Worm (Caenorhabditis elegans) whole organism, midembryonic: ENCODE results near the gene C18H7.6.

Source experiments
- T22C8.4 ChIP-seq: fragments of 200-800 bp; sonication (Bioruptor generic); IDR thresholded peaks from 2 replicates; pipeline ENCODE4 v1.3.6; 2022; ENCODE audit warnings: missing genetic modification characterization, missing compliant biosample characterization
- cog-1 ChIP-seq: sonication (generic microtip); optimal IDR thresholded peaks from 2 replicates; lab custom pipeline; 2016; ENCODE audit warnings: missing genetic modification characterization, missing compliant biosample characterization
- flt-1 ChIP-seq: fragments of 200-800 bp; sonication (Bioruptor generic); IDR thresholded peaks from 2 replicates; pipeline ENCODE4 v1.3.6; 2022; ENCODE audit warnings: missing genetic modification characterization, missing compliant biosample characterization
- klf-2 ChIP-seq: fragments of 200-800 bp; sonication (Bioruptor generic); conservative IDR thresholded peaks from 2 replicates; pipeline ENCODE4 v1.3.6; 2022; ENCODE audit warnings: missing genetic modification reagents, missing genetic modification characterization, missing compliant biosample characterization
- med-1 ChIP-seq: sonication (generic microtip); optimal IDR thresholded peaks from 2 replicates; lab custom pipeline; 2017; ENCODE audit warnings: missing genetic modification characterization, mild to moderate bottlenecking, missing compliant biosample characterization, antibody characterized with exemption, missing genetic modification reagents; ENCODE audit not compliant: insufficient read depth
- ref-1 ChIP-seq: fragments of 200-800 bp; sonication (Bioruptor generic); conservative IDR thresholded peaks from 2 replicates; pipeline ENCODE4 v1.3.6; 2022; ENCODE audit warnings: missing genetic modification reagents, missing genetic modification characterization, missing compliant biosample characterization
- tab-1 ChIP-seq: fragments of 200-800 bp; sonication (Bioruptor generic); IDR thresholded peaks from 2 replicates; pipeline ENCODE4 v1.3.6; 2022; ENCODE audit warnings: missing genetic modification characterization, missing compliant biosample characterization
- ztf-23 ChIP-seq: fragments of 200-800 bp; sonication (Bioruptor generic); IDR thresholded peaks from 2 replicates; pipeline ENCODE4 v1.3.6; 2022; ENCODE audit warnings: missing genetic modification reagents, missing genetic modification characterization, missing compliant biosample characterization
- ztf-29 ChIP-seq: fragments of 200-800 bp; sonication (Bioruptor generic); IDR thresholded peaks from 2 replicates; pipeline ENCODE4 v1.3.6; 2022; ENCODE audit warnings: missing genetic modification reagents, missing genetic modification characterization, missing compliant biosample characterization

C18H7.6 gene

ce11 chrIV:619766-620165 is 27.5 kb upstream of the C18H7.6 start:
- TF ChIP-seq cog-1 = no peak
- no peak for TF ChIP-seq ref-1 (GFP tag; lab: Robert Waterston, UW)
- no peak for TF ChIP-seq flt-1 (GFP tag; lab: Robert Waterston, UW)
- no peak for TF ChIP-seq ztf-29 (GFP tag; lab: Robert Waterston, UW)
- no peak for TF ChIP-seq tab-1
- no peak for TF ChIP-seq T22C8.4 (GFP tag; lab: Robert Waterston, UW)
- no peak for TF ChIP-seq ztf-23 (GFP tag; lab: Robert Waterston, UW)
- no peak for TF ChIP-seq med-1 (GFP tag; lab: Kevin White, UChicago)
- no peak for TF ChIP-seq klf-2 (GFP tag; lab: Robert Waterston, UW)

- TF ChIP-seq ref-1 (GFP tag; lab: Robert Waterston, UW) (no peak), ztf-23 (GFP tag; lab: Robert Waterston, UW) (no peak), T22C8.4 (GFP tag; lab: Robert Waterston, UW) (no peak), flt-1 (GFP tag; lab: Robert Waterston, UW) (no peak), cog-1 (no peak), tab-1 (no peak), klf-2 (GFP tag; lab: Robert Waterston, UW) (no peak), ztf-29 (GFP tag; lab: Robert Waterston, UW) (no peak), med-1 (GFP tag; lab: Kevin White, UChicago) (no peak)
Observed at ce11 chrIV:615244-615643, 23.0 kb upstream of the C18H7.6 start, which contains the start of gene C18H7.1. TSS of gene C18H7.1 (plus strand) at chrIV:615544.

- TF ChIP-seq flt-1 (GFP tag; lab: Robert Waterston, UW) = no peak
- TF ChIP-seq cog-1 = no peak
- no peak for TF ChIP-seq tab-1
- no peak for TF ChIP-seq ztf-29 (GFP tag; lab: Robert Waterston, UW)
- TF ChIP-seq ztf-23 (GFP tag; lab: Robert Waterston, UW) = no peak
- TF ChIP-seq ref-1 (GFP tag; lab: Robert Waterston, UW) = no peak
- no peak for TF ChIP-seq klf-2 (GFP tag; lab: Robert Waterston, UW)
- TF ChIP-seq T22C8.4 (GFP tag; lab: Robert Waterston, UW) = no peak
- TF ChIP-seq med-1 (GFP tag; lab: Kevin White, UChicago) = no peak
Observed at ce11 chrIV:613155-613554, 20.9 kb upstream of the C18H7.6 start.

DNA sequence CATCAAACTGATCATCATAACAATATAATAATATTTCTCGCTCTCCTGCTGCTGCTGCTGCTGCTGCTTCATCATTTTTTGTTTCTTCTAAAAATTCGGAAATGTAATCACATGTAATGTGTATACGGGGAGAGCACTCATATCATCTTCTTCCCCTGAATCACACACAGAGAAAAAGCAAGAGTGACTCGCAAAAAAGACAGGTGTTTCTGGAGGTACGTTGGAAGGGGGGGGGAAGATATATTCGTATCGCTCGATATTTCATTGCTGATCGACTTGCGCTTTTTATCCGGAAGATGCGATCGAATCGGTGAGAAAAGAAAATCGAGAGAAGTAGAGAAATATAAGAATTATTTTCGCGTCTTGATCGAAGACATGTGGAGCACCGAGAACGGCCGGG is 15.3 kb upstream of the C18H7.6 start:
- TF ChIP-seq flt-1 (GFP tag; lab: Robert Waterston, UW) (no peak), med-1 (GFP tag; lab: Kevin White, UChicago) (no peak)

- TF ChIP-seq klf-2 (GFP tag; lab: Robert Waterston, UW) (no peak), ztf-23 (GFP tag; lab: Robert Waterston, UW) (no peak), flt-1 (GFP tag; lab: Robert Waterston, UW) (no peak), med-1 (GFP tag; lab: Kevin White, UChicago) (no peak), T22C8.4 (GFP tag; lab: Robert Waterston, UW) (no peak), cog-1 (no peak), tab-1 (no peak), ztf-29 (GFP tag; lab: Robert Waterston, UW) (no peak), ref-1 (GFP tag; lab: Robert Waterston, UW) (no peak)
Observed at ce11 chrIV:606055-606454, 13.8 kb upstream of the C18H7.6 start, which contains the start of gene inx-18. TSS of gene inx-18 (plus strand) at chrIV:606355.

DNA sequence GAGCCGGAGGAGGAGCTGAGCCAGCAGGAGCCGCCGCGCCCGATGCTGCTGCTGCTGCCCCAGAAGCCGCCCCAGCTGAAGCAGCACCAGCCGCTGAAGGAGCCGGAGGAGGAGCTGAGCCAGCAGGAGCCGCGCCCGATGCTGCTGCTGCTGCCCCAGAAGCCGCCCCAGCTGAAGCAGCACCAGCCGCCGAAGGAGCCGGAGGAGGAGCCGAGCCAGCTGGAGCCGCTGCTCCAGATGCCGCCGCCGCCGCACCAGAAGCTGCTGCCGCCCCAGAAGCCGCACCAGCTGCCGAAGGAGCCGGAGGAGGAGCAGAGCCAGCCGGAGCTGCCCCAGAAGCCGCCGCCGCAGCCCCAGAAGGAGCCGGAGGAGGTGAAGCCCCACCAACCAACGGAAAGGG is 13.1 kb upstream of the C18H7.6 start:
- TF ChIP-seq flt-1 (GFP tag; lab: Robert Waterston, UW) (no peak), ref-1 (GFP tag; lab: Robert Waterston, UW) (no peak), ztf-23 (GFP tag; lab: Robert Waterston, UW) (no peak), T22C8.4 (GFP tag; lab: Robert Waterston, UW) (no peak), klf-2 (GFP tag; lab: Robert Waterston, UW) (no peak), med-1 (GFP tag; lab: Kevin White, UChicago) (no peak), cog-1 (no peak), tab-1 (no peak), ztf-29 (GFP tag; lab: Robert Waterston, UW) (no peak)

- TF ChIP-seq ztf-29 (GFP tag; lab: Robert Waterston, UW) (no peak), klf-2 (GFP tag; lab: Robert Waterston, UW) (no peak), ztf-23 (GFP tag; lab: Robert Waterston, UW) (no peak), ref-1 (GFP tag; lab: Robert Waterston, UW) (no peak), med-1 (GFP tag; lab: Kevin White, UChicago) (no peak), T22C8.4 (GFP tag; lab: Robert Waterston, UW) (no peak), flt-1 (GFP tag; lab: Robert Waterston, UW) (no peak), tab-1 (no peak), cog-1 (no peak)
Observed at ce11 chrIV:604817-605216, 12.5 kb upstream of the C18H7.6 start.

DNA sequence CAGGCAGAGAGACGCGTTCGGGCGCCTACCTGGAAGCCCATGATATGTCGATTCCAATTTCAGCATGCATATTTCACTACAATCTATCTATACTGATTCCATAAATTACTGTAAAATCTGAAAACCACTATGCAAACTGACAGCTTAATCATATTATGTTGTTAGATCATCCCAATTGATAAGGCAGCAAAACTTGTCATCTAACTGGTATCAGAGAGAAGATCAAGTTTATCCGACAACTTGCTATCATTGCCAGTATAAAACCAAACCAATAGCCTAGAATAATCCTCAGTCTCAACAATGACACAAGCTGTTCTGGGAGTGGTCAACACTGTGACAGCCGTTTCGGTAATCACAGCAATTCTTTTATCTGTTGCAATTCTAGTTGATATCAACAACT is 11.9 kb upstream of the C18H7.6 start, which contains the start of gene col-102:
col-102 (plus strand) TSS at position 301 of the 400 bp plus-strand sequence.
- TF ChIP-seq cog-1 (no peak), tab-1 (no peak)

- no peak for TF ChIP-seq ztf-29 (GFP tag; lab: Robert Waterston, UW)
- no peak for TF ChIP-seq cog-1
- no peak for TF ChIP-seq flt-1 (GFP tag; lab: Robert Waterston, UW)
- no peak for TF ChIP-seq tab-1
- TF ChIP-seq T22C8.4 (GFP tag; lab: Robert Waterston, UW) = no peak
- no peak for TF ChIP-seq med-1 (GFP tag; lab: Kevin White, UChicago)
- TF ChIP-seq ztf-23 (GFP tag; lab: Robert Waterston, UW) = no peak
- TF ChIP-seq klf-2 (GFP tag; lab: Robert Waterston, UW) = no peak
- TF ChIP-seq ref-1 (GFP tag; lab: Robert Waterston, UW) = no peak
Observed at ce11 chrIV:603543-603942, 11.3 kb upstream of the C18H7.6 start, which contains the start of gene prmt-4. TSS of gene prmt-4 (minus strand) at chrIV:603643.

- TF ChIP-seq med-1 (GFP tag; lab: Kevin White, UChicago) (no peak), tab-1 (no peak), klf-2 (GFP tag; lab: Robert Waterston, UW) (no peak), ref-1 (GFP tag; lab: Robert Waterston, UW) (no peak), ztf-29 (GFP tag; lab: Robert Waterston, UW) (no peak), ztf-23 (GFP tag; lab: Robert Waterston, UW) (no peak), T22C8.4 (GFP tag; lab: Robert Waterston, UW) (no peak), cog-1 (no peak), flt-1 (GFP tag; lab: Robert Waterston, UW) (no peak)
Observed at ce11 chrIV:601595-601994, 9.3 kb upstream of the C18H7.6 start, which contains the start of gene srt-59. TSS of gene srt-59 (minus strand) at chrIV:601695.
